Worm (Caenorhabditis elegans): ENCODE data around the gene srg-15.

DNA sequence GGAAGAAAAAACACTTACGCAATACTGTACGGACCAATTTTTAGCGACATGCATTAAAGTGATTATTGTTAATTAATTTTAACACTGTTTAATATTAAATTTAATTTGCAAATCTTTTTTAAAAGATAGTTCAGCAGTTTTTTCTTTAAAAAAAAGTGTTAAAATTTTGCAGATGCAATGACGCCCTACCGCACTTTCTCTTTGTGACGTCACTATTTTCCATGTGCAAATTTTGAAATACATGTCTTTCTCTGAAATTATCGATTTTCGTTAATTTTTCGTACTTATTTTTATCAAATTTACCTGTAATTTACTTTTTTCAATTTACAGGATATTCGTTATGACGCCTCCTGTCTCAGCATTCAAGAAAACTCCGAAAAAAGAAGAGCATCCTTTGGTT is 48.7 kb downstream of the srg-15 start, which contains the start of the genes piga-1 and eif-2Bepsilon:
- TF ChIP-seq lin-13 (GFP tag; optimal IDR thresholded peaks at IDR 0.05) = no peak
- peak in 1 of 2 experiments; percentile 74 for TF ChIP-seq lsy-2 (tag; optimal IDR thresholded peaks at IDR 0.05)
